Fruit fly (Drosophila melanogaster): Measurements from ENCODE around the gene CG32219.

Gene CG32219

dm6 chr3L:19904411-19905135 lies 46.4 kb downstream of the CG32219 start (continued):
- no peak for TF ChIP-seq Opbp (GFP tag; IDR thresholded peaks at IDR 0.05; ENCODE audit: partially characterized antibody)
- TF ChIP-seq CG12744 (GFP tag; optimal IDR thresholded peaks at IDR 0.05): no peak
- no peak for TF ChIP-seq ara (GFP tag; IDR thresholded peaks at IDR 0.05)
- TF ChIP-seq al (GFP tag; IDR thresholded peaks at IDR 0.05): no peak

dm6 chr3L:19903400-19903846 lies 47.5 kb downstream of the CG32219 start:
- TF ChIP-seq ab (GFP tag; optimal IDR thresholded peaks at IDR 0.05) (peak; percentile 47), CG15601 (tag; optimal IDR thresholded peaks at IDR 0.05) (no peak), sd (tag; optimal IDR thresholded peaks at IDR 0.05) (peak; percentile 21), eve (GFP tag; optimal IDR thresholded peaks at IDR 0.05) (peak in 1 of 2 experiments; percentile 84), CG4360 (GFP tag; IDR thresholded peaks at IDR 0.05) (peak; percentile 87), lab (GFP tag; optimal IDR thresholded peaks at IDR 0.05) (no peak), abd-A (tag; optimal IDR thresholded peaks at IDR 0.05) (peak; percentile 2), sqz (GFP tag; optimal IDR thresholded peaks at IDR 0.05) (peak; percentile 45), CG3163 (GFP tag; optimal IDR thresholded peaks at IDR 0.05) (peak; percentile 3), CG7556 (GFP tag; optimal IDR thresholded peaks at IDR 0.05) (peak; percentile 25), lbe (GFP tag; optimal IDR thresholded peaks at IDR 0.05) (peak; percentile 11), emc (GFP tag; optimal IDR thresholded peaks at IDR 0.05) (no peak), cg (GFP tag; optimal IDR thresholded peaks at IDR 0.05) (peak; percentile 24), chinmo (GFP tag; IDR thresholded peaks at IDR 0.05; ENCODE audit: partially characterized antibody) (peak; percentile 60; the same call in 2 of the 4 replicates)

dm6 chr3L:19902560-19903399 lies 48.2 kb downstream of the CG32219 start:
- TF ChIP-seq CG9797 (GFP tag; optimal IDR thresholded peaks at IDR 0.05): peak; percentile 15
- TF ChIP-seq CG10979 (tag; optimal IDR thresholded peaks at IDR 0.05): peak; percentile 85
- peak; percentile 45 for TF ChIP-seq CG33557 (GFP tag; optimal IDR thresholded peaks at IDR 0.05)
- peak; percentile 81 for TF ChIP-seq dmrt11E (tag; optimal IDR thresholded peaks at IDR 0.05)
- no peak for TF ChIP-seq h (optimal IDR thresholded peaks at IDR 0.05)
- no peak; the same call in none of the 2 replicates for TF ChIP-seq Dref (GFP tag; IDR thresholded peaks at IDR 0.05)
- peak; percentile 90 for TF ChIP-seq odd (GFP tag; optimal IDR thresholded peaks at IDR 0.05)
- peak; percentile 87 for TF ChIP-seq Mes4 (GFP tag; optimal IDR thresholded peaks at IDR 0.05)
- TF ChIP-seq CG15011 (GFP tag; optimal IDR thresholded peaks at IDR 0.05): peak; percentile 88
- TF ChIP-seq chinmo (GFP tag; IDR thresholded peaks at IDR 0.05; ENCODE audit: partially characterized antibody): 0 out of 4 replicates have a peak, but pooled peaks have one; percentile 71
- no peak for TF ChIP-seq knrl (GFP tag; IDR thresholded peaks at IDR 0.05; ENCODE audit: partially characterized antibody)
- TF ChIP-seq zen2 (GFP tag; IDR thresholded peaks at IDR 0.05; ENCODE audit: partially characterized antibody): no peak
- peak; percentile 96 for TF ChIP-seq HLH3B (GFP tag; IDR thresholded peaks at IDR 0.05)
- peak; percentile 86 for TF ChIP-seq gro (GFP tag; optimal IDR thresholded peaks at IDR 0.05)
- TF ChIP-seq CG16813 (GFP tag; IDR thresholded peaks at IDR 0.05; ENCODE audit: partially characterized antibody): no peak
- peak; percentile 86 for TF ChIP-seq bowl (GFP tag; IDR thresholded peaks at IDR 0.05)
- peak; percentile 94 for TF ChIP-seq Aef1 (GFP tag; IDR thresholded peaks at IDR 0.05)
- peak; percentile 85 for TF ChIP-seq Taf1 (GFP tag; IDR thresholded peaks at IDR 0.05)
- TF ChIP-seq HLH54F (GFP tag; optimal IDR thresholded peaks at IDR 0.05): peak; percentile 97
- TF ChIP-seq her (GFP tag; optimal IDR thresholded peaks at IDR 0.05): peak; percentile 96
- TF ChIP-seq ham (GFP tag; IDR thresholded peaks at IDR 0.05): peak; percentile 91; the same call in 1 of the 2 replicates
- peak; percentile 89; the same call in 1 of the 2 replicates for TF ChIP-seq CkIIα-i1 (GFP tag; IDR thresholded peaks at IDR 0.05)
- peak; percentile 91 for TF ChIP-seq rib (GFP tag; IDR thresholded peaks at IDR 0.05)
- TF ChIP-seq Ets65A (GFP tag): peak; percentile 99
- no peak; the same call in 2 of the 3 replicates for TF ChIP-seq CG3726 (GFP tag; IDR thresholded peaks at IDR 0.05)
- TF ChIP-seq CG14667 (GFP tag; IDR thresholded peaks at IDR 0.05): peak; percentile 92; the same call in 1 of the 2 replicates
- TF ChIP-seq CG5953 (GFP tag; IDR thresholded peaks at IDR 0.05): peak; percentile 94
- TF ChIP-seq Chrac-16 (GFP tag; optimal IDR thresholded peaks at IDR 0.05): peak; percentile 93

All from whole organism, embryonic.